Worm (Caenorhabditis elegans): ENCODE results near the gene F37A8.5.

F37A8.5 gene

ce11 chrIII:3954220-3954619, 2.2 kb upstream of the F37A8.5 start (continued):
- no peak for TF ChIP-seq nhr-111 (GFP tag; optimal IDR thresholded peaks at IDR 0.05)
- TF ChIP-seq F26F4.8 (GFP tag; conservative IDR thresholded peaks at IDR 0.05): no peak
- TF ChIP-seq ZK337.2 (GFP tag; IDR thresholded peaks at IDR 0.05): no peak
- TF ChIP-seq R02D3.7 (tag; optimal IDR thresholded peaks at IDR 0.05): no peak

DNA sequence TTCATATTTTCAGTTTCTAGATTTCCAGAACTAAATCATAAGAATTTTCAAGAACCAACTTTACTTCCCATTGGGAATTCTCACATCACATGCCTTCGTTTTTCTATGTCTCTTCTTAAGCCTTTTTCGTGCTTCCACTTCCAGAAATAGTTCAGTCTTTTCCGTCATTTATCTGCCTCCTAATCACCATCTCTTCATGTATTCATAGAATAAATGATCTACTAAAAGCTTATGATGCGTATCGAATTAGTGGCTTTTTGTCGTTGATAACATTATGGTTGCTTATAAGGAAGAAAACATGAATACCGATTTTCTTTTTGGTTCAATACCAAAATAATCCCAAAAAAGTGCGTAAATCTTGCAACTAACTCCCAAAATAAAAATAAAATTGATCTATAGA, 1.6 kb upstream of the F37A8.5 start:
- TF ChIP-seq tra-1 (GFP tag; IDR thresholded peaks at IDR 0.05): no peak
- no peak for TF ChIP-seq F10B5.3 (tag; optimal IDR thresholded peaks at IDR 0.05)
- no peak for TF ChIP-seq zip-11 (GFP tag; IDR thresholded peaks at IDR 0.05)
- TF ChIP-seq Y48G9A.11 (GFP tag; IDR thresholded peaks at IDR 0.05): no peak
- TF ChIP-seq nhr-77 (tag; optimal IDR thresholded peaks at IDR 0.05): no peak

DNA sequence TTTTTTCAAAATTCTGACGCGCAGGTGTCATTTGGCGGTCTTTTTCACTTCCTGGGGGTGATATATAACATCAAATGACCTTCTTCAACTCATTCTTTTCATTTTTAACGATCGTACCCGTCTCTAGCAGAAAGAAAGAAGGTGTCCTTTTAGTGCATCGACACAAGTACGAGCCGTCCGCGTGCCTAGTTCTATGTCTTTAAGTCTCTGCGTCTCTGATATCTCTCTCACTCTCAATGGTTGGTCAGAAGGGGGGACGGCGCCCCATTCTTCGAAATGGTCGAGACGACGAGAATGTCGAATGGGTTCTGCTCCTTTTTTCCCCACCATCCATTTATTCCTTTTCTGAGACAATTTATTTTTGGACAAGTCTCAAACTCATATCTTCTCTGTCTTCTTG, 750 bp upstream of the F37A8.5 start:
- TF ChIP-seq mes-2 (tag; optimal IDR thresholded peaks at IDR 0.05; ENCODE audit: poor library complexity, severe bottlenecking) (peak; percentile 52), hlh-30 (tag; optimal IDR thresholded peaks at IDR 0.05; ENCODE audit: insufficient read depth) (peak; percentile 84), lsy-2 (tag; optimal IDR thresholded peaks at IDR 0.05) (peak in 1 of 2 experiments; percentile 69), lin-13 (GFP tag; optimal IDR thresholded peaks at IDR 0.05) (no peak), mdl-1 (tag; optimal IDR thresholded peaks at IDR 0.05) (peak in 1 of 2 experiments; percentile 43), unc-62 (GFP tag; optimal IDR thresholded peaks at IDR 0.05 in 1 of 2) (peak in 1 of 2 experiments; percentile 57), unc-62 (tag; optimal IDR thresholded peaks at IDR 0.05) (no peak), nhr-11 (tag; optimal IDR thresholded peaks at IDR 0.05) (peak; percentile 49), fkh-10 (GFP tag; optimal IDR thresholded peaks at IDR 0.05) (peak; percentile 66), ctbp-1 (GFP tag; IDR thresholded peaks at IDR 0.05) (0 out of 2 replicates have a peak, but pooled peaks have one; percentile 12), mep-1 (tag; optimal IDR thresholded peaks at IDR 0.05) (peak; percentile 69), mxl-3 (GFP tag; optimal IDR thresholded peaks at IDR 0.05) (no peak), hif-1 (tag; optimal IDR thresholded peaks at IDR 0.05) (peak in 1 of 2 experiments; percentile 10), F37D6.2 (tag; optimal IDR thresholded peaks at IDR 0.05) (peak; percentile 14), hlh-11 (tag; optimal IDR thresholded peaks at IDR 0.05) (peak; percentile 1), lin-1 (GFP tag; IDR thresholded peaks at IDR 0.05) (no peak), ama-1 (optimal IDR thresholded peaks at IDR 0.05) (no peak), hmg-1.1 (GFP tag; IDR thresholded peaks at IDR 0.05) (peak; percentile 62)

DNA sequence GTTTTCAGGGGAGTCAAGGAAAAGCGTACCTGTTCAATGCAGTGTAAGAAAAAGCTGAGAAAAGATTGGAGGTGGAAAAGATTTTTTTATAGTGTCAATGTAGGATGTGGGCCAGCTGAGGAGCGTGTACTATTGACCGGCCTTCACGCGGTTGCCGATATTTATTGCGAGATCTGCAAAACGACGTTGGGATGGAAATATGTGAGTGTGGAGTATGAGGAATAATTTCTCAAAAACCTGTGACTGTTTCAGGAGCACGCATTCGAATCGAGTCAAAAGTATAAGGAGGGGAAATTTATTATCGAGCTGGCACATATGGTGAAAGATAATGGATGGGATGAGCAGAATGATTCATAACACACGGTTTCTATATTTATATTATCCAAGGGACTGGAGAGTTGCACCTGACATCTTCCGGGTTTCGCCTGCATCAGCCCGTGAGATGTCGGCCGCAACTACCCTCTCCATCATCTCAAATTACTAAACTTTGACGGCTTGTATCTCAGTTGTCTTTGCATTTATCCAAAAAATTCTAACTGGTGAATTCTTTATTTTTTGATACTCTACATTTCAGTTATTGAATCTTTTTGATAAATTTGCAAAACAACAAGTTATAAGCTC, 805 bp downstream of the F37A8.5 start:
- peak; percentile 18 for TF ChIP-seq aha-1 (tag)
- TF ChIP-seq egl-43 (GFP tag; IDR thresholded peaks at IDR 0.05): 0 out of 2 replicates have a peak, but pooled peaks have one; percentile 53
- peak; percentile 1 for TF ChIP-seq snpc-4 (tag; optimal IDR thresholded peaks at IDR 0.05)
- 0 out of 2 replicates have a peak, but pooled peaks have one; percentile 62 for TF ChIP-seq daf-19 (GFP tag; conservative IDR thresholded peaks at IDR 0.05)
- no peak for TF ChIP-seq unc-130 (GFP tag; optimal IDR thresholded peaks at IDR 0.05)

DNA sequence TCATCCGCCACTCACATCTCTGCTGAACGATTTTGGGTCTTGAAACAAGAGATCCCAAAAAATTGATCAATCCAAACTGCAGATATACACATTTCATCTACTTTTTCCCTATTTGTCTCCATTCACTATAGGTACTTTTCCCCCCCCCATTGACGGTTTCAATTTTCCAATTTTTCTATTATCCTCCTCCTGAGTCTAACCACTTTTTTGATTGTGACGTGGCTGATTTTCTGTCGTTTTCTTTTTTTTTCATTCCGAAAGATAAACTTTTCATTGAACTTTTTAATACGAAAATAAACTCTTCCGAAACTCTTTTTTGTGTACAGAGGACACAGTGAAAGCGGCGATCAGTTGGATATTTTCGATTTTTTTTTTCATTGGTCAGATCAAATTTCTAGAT, 1.4 kb downstream of the F37A8.5 start:
- TF ChIP-seq unc-130 (GFP tag; optimal IDR thresholded peaks at IDR 0.05) (no peak), aha-1 (tag) (peak; percentile 60)

DNA sequence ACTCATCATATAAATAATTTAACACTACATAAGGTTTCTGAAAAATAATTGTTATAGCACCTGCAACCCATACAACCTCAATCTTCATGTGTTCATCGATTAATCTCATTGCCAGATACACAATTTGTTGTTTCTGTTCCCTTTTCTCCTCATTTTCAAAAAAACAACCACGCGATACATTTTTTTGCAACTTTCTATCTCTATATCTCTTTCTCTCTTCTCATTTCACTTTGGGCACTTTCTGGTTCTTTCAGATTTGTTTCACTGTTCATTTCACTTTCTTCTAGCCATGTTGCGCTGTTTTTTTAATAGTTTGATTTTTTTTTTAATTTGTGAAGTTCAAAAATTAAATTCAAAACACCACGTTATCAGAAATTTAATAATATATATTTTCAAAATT, 2.8 kb downstream of the F37A8.5 start:
- TF ChIP-seq rbr-2 (tag; optimal IDR thresholded peaks at IDR 0.05): no peak
- TF ChIP-seq hlh-30 (tag; optimal IDR thresholded peaks at IDR 0.05; ENCODE audit: insufficient read depth): peak; percentile 44
- TF ChIP-seq nhr-42 (GFP tag; IDR thresholded peaks at IDR 0.05): no peak
- no peak for TF ChIP-seq R02D3.7 (tag; optimal IDR thresholded peaks at IDR 0.05)
- peak in 1 of 2 experiments; percentile 25 for TF ChIP-seq mdl-1 (tag; optimal IDR thresholded peaks at IDR 0.05)
- TF ChIP-seq attf-4 (tag; optimal IDR thresholded peaks at IDR 0.05): no peak
- no peak for TF ChIP-seq ZK546.5 (tag; optimal IDR thresholded peaks at IDR 0.05)
- no peak for TF ChIP-seq T26A8.4 (GFP tag; IDR thresholded peaks at IDR 0.05)
- TF ChIP-seq lin-15B (tag; optimal IDR thresholded peaks at IDR 0.05): no peak
- no peak for TF ChIP-seq cey-2 (tag; optimal IDR thresholded peaks at IDR 0.05; ENCODE audit: borderline replicate concordance, insufficient read depth)
- no peak for TF ChIP-seq Y105C5A.15 (GFP tag; IDR thresholded peaks at IDR 0.05)
- no peak for TF ChIP-seq lim-7 (GFP tag; IDR thresholded peaks at IDR 0.05)
- no peak for TF ChIP-seq tra-1 (GFP tag; IDR thresholded peaks at IDR 0.05)
- no peak for TF ChIP-seq zag-1 (tag; optimal IDR thresholded peaks at IDR 0.05)
- peak; percentile 8 for TF ChIP-seq nhr-28 (tag; optimal IDR thresholded peaks at IDR 0.05)
- TF ChIP-seq hlh-11 (tag; optimal IDR thresholded peaks at IDR 0.05): peak; percentile 20
- peak; percentile 84 for TF ChIP-seq aha-1 (tag)
